Worm (Caenorhabditis elegans): ENCODE measurements around the gene anp-1.

The anp-1 gene

DNA sequence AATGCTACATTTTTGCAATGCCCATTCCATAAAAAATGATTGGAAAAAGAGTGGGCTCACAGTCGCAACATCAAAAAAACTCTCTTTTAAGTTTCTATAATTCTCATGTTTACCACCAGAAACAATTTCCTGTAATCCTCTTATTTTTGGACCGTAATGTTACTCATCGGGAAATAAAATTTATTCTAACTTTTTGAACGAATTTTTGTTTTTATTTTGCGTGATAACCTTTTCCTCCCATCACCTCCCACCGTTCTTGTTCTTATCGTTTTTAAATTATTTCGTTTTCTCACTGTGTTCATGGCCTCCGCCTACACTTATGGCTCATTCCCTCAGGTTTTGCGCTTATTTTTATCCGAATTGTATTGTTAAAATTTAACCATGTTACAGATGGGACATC is at the start of gene anp-1:
Gene anp-1 (plus strand): TSS at position 301 of the 400 bp plus-strand sequence.
- TF ChIP-seq him-1 (tag; optimal IDR thresholded peaks at IDR 0.05) (no peak), dao-5 (tag; optimal IDR thresholded peaks at IDR 0.05) (no peak), W03F9.2 (tag; optimal IDR thresholded peaks at IDR 0.05) (no peak)

DNA sequence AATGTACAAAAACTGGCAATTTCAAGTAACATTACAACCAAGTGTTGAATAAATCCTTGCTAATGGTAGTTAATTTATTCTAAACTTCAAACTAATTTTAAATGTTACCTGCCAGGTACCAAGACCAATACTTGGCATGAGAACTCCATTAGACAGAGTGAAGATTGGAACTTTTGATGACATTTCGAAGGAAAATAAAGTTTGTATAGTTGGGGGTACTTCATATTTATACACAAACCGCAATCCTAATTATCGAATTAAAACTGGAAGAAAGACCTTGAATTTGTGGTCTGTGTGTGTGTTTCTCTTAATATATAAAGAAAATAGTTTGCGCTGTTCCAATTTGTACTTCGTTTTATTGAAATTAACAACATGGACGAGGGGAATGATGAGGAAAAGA is 49.4 kb upstream of the anp-1 start, which contains the start of gene ZC443.1:
Gene ZC443.1 (minus strand): TSS at position 205 of the 400 bp plus-strand sequence.
- TF ChIP-seq W03F9.2 (tag; optimal IDR thresholded peaks at IDR 0.05): no peak
- no peak for TF ChIP-seq dao-5 (tag; optimal IDR thresholded peaks at IDR 0.05)
- no peak for TF ChIP-seq him-1 (tag; optimal IDR thresholded peaks at IDR 0.05)

ce11 chrV:12811126-12811525 is 48.1 kb upstream of the anp-1 start, which contains the start of gene ZC443.2:
ZC443.2 (minus strand) TSS chrV:12811192.
- TF ChIP-seq dao-5 (tag; optimal IDR thresholded peaks at IDR 0.05) (no peak), W03F9.2 (tag; optimal IDR thresholded peaks at IDR 0.05) (no peak), him-1 (tag; optimal IDR thresholded peaks at IDR 0.05) (no peak)

ce11 chrV:12811810-12812209 is 47.4 kb upstream of the anp-1 start:
- TF ChIP-seq dao-5 (tag; optimal IDR thresholded peaks at IDR 0.05) (no peak), W03F9.2 (tag; optimal IDR thresholded peaks at IDR 0.05) (no peak), him-1 (tag; optimal IDR thresholded peaks at IDR 0.05) (no peak)

DNA sequence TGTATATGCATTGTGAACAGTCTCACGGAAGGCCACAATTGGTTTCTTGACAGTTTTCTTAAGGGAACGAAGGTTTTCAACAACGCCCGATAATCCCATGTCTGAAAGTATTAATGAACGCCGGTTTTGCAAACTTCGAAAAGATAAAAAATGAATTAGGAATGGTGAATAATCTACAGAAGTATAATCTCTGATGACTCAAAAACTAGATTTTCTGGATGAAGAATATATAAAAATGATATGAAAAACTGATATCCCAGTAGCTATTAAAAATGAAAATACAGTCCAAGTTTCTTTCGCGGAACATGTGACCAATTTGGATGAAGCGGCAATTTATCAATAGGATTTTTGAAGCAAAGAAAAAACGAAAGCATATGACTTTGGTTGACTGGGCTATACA is 45.2 kb upstream of the anp-1 start, which contains the start of gene ZC443.3:
Gene ZC443.3 (minus strand): TSS at position 101 of the 400 bp plus-strand sequence.
- TF ChIP-seq him-1 (tag; optimal IDR thresholded peaks at IDR 0.05) (no peak), W03F9.2 (tag; optimal IDR thresholded peaks at IDR 0.05) (no peak), dao-5 (tag; optimal IDR thresholded peaks at IDR 0.05) (no peak)

DNA sequence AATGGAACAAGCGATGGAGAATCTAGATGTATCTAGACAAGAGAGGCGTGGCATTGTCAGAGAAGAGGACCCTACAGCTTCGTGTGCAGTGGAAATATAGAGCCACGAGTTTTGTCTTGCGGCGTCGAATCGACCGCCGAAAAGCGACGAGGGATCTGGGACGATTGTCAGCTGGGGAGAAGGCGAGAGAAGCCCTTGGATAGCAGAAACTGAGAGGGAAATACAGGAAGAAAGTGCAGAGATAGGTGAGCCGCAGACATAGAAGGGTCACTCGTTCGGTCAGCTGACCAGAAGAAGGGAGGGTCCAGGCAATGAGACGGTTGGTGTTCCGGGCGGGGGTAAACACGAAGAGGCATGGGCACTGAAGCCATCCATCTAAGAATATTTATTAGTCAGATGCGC is 44.8 kb upstream of the anp-1 start:
- TF ChIP-seq him-1 (tag; optimal IDR thresholded peaks at IDR 0.05) (peak; percentile 83), W03F9.2 (tag; optimal IDR thresholded peaks at IDR 0.05) (no peak), dao-5 (tag; optimal IDR thresholded peaks at IDR 0.05) (no peak)

DNA sequence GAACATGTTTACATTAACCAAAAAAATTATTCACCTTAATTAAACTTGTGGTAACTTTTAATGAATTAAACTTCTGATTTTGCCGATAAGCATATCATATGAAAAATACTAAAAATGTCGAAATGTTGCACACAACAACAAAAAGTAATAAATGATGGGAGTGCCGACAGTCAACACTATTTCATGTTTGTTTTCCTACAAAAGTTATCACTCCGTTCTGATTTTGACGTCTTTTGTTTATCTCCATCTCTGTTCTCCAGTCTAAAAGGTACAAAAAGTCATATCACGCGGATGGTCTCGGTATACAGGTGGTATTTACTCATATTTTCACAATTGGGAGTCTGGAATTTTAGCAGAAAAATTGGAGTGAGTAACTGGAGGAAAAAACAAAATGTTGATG is 43.9 kb upstream of the anp-1 start:
- TF ChIP-seq W03F9.2 (tag; optimal IDR thresholded peaks at IDR 0.05): no peak
- no peak for TF ChIP-seq him-1 (tag; optimal IDR thresholded peaks at IDR 0.05)
- no peak for TF ChIP-seq dao-5 (tag; optimal IDR thresholded peaks at IDR 0.05)

DNA sequence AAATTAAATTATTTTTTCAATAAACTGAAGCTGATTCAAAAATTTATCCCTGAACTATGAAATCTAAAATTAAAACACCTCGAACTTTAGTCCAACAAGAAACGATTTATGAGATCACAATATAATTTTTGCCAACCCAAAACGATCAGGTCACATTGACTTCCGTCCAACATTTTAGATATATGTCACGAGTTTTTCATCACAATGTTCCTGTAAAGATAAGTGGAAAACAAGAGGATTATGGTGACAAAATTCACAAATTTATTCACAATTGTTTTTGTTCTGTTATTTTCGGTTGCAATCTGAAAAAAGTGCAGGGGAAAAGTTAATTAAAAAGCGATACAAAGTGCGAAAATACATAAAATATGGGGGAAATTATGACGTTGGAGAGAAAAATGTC is 42.6 kb upstream of the anp-1 start:
- no peak for TF ChIP-seq W03F9.2 (tag; optimal IDR thresholded peaks at IDR 0.05)
- no peak for TF ChIP-seq dao-5 (tag; optimal IDR thresholded peaks at IDR 0.05)
- no peak for TF ChIP-seq him-1 (tag; optimal IDR thresholded peaks at IDR 0.05)

ce11 chrV:12818486-12818885 is 40.8 kb upstream of the anp-1 start:
- TF ChIP-seq W03F9.2 (tag; optimal IDR thresholded peaks at IDR 0.05): no peak

- TF ChIP-seq him-1 (tag; optimal IDR thresholded peaks at IDR 0.05) (peak; percentile 89), dao-5 (tag; optimal IDR thresholded peaks at IDR 0.05) (no peak)
These were observed 40.1 kb upstream of the anp-1 start for ce11 chrV:12819155-12819554.

DNA sequence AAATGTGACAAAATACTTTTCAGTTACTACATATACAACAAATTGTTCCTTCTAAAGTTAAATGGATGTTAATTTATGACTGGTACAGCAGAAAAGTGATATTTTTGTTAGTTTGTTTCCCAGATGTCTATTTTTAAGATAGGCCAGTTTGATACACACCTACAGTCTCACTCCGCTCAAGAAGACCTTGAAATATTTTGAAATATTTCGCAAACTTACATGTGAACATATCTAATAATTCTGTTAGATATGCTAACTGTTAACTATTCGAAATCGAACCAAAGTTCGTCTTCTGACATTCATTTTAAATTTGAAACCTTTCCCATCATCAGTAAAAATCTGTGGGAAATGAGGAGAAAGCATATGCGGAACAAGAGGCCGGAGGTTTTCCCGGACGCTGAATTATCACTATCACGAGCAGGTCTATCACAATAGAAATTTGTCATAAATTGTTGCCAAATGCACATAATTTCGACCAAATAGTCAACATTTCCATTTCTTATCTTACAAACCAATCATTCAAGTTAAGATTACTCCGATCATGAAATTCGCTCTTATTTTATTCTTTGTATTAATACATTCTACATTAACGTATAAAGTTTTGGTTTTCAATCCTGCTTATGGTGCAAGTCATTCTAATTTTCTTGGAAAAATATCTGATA is 39.3 kb upstream of the anp-1 start, which contains the start of the genes ZC443.4 and ugt-18:
Gene ZC443.4 (minus strand): TSS at position 95 of the 662 bp plus-strand sequence.
Gene ugt-18 (plus strand): TSS at position 469 of the 662 bp plus-strand sequence.
- no peak for TF ChIP-seq W03F9.2 (tag; optimal IDR thresholded peaks at IDR 0.05)
- no peak for TF ChIP-seq dao-5 (tag; optimal IDR thresholded peaks at IDR 0.05)
- no peak for TF ChIP-seq him-1 (tag; optimal IDR thresholded peaks at IDR 0.05)

DNA sequence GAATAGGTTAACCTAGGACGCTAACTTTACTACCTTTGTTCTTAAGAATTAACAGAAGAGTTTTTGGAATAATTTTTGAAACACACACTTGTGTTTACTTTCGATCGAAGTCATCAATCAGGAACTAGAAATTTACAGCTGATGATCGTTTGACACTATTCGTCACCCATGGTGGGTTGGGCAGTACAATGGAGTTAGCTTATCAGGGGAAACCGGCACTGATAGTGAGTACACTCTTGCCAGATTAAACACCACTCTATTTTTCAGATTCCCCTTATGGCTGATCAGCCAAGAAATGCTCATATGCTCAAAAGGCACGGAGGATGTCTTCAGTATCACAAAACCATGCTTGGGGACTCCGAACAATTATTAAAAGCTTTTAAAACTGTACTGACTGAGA is 37.2 kb upstream of the anp-1 start:
- no peak for TF ChIP-seq dao-5 (tag; optimal IDR thresholded peaks at IDR 0.05)
- no peak for TF ChIP-seq him-1 (tag; optimal IDR thresholded peaks at IDR 0.05)
- no peak for TF ChIP-seq W03F9.2 (tag; optimal IDR thresholded peaks at IDR 0.05)

DNA sequence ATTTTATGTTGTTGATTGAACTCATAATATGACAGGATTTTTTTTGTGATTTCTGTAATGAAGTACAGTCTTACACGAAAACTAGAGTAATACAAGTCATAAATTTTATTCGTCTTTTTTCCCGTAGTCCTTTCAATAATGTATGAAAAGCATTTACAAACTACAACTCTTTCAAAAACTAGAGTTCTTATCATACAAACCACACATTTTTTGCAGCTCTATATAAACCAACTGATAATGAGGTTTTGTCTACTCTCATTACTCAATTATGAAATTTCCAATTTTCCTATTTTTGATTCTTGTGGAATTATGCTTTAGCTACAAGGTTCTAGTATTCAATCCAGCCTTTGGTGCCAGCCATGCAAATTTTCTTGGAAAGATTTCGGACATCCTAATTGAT is 34.5 kb upstream of the anp-1 start, which contains the start of gene ugt-16:
Gene ugt-16 (plus strand): TSS at position 248 of the 400 bp plus-strand sequence.
- TF ChIP-seq him-1 (tag; optimal IDR thresholded peaks at IDR 0.05) (no peak), W03F9.2 (tag; optimal IDR thresholded peaks at IDR 0.05) (no peak), dao-5 (tag; optimal IDR thresholded peaks at IDR 0.05) (no peak)

DNA sequence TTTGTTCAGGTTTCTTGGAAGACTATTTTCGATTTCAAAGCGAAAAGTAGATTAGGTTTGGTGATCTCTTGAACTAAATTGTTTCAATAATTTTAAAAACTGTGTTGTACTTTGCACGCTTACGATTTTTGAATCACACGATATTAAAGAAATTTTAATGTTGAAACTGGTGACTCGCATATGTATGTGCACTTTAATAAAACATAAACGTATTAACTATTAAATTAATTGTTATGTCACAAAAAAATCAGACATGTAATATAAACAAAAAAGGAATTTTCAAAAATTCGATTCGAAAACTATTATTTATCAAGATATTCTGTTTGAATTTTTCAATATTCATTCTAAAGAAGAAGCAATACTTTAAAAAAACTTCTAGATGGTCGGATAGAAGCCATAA is 32.0 kb upstream of the anp-1 start, which contains the start of gene ugt-15:
Gene ugt-15 (plus strand): TSS at position 301 of the 400 bp plus-strand sequence.
- TF ChIP-seq dao-5 (tag; optimal IDR thresholded peaks at IDR 0.05) (no peak), W03F9.2 (tag; optimal IDR thresholded peaks at IDR 0.05) (no peak), him-1 (tag; optimal IDR thresholded peaks at IDR 0.05) (no peak)

- TF ChIP-seq dao-5 (tag; optimal IDR thresholded peaks at IDR 0.05): no peak
- no peak for TF ChIP-seq him-1 (tag; optimal IDR thresholded peaks at IDR 0.05)
- TF ChIP-seq W03F9.2 (tag; optimal IDR thresholded peaks at IDR 0.05): no peak
These were observed 23.9 kb upstream of the anp-1 start, which contains the start of gene C44H9.4 for ce11 chrV:12835388-12835787. C44H9.4 (plus strand) TSS chrV:12835688.

Measured in whole organism, L4/young adult.